Worm (Caenorhabditis elegans) whole organism, L2 larva: ENCODE results near the gene ctns-1.

Source experiments
- C34F6.9 ChIP-seq: fragments of 150-350 bp; optimal IDR thresholded peaks from 2 replicates; lab custom pipeline; 2014; ENCODE audit warnings: missing biosample characterization, missing genetic modification characterization
- F13H6.1 ChIP-seq: sonication (generic microtip); optimal IDR thresholded peaks from 2 replicates; lab custom pipeline; 2016; ENCODE audit warnings: missing genetic modification characterization, missing compliant biosample characterization
- R02D3.7 ChIP-seq: fragments of 150-350 bp; optimal IDR thresholded peaks from 2 replicates; lab custom pipeline; 2014; ENCODE audit warnings: missing biosample characterization, missing genetic modification characterization
- Y55F3AM.14 ChIP-seq: fragments of 200-800 bp; sonication (Bioruptor generic); optimal IDR thresholded peaks from 2 replicates; lab custom pipeline; 2018; ENCODE audit warnings: mild to moderate bottlenecking, missing genetic modification characterization, missing compliant biosample characterization
- ZK546.5 ChIP-seq: sonication (generic microtip); optimal IDR thresholded peaks from 2 replicates; lab custom pipeline; 2017; ENCODE audit warnings: missing biosample characterization, missing genetic modification characterization
- alr-1 ChIP-seq: fragments of 150-350 bp; optimal IDR thresholded peaks from 2 replicates; lab custom pipeline; 2014; ENCODE audit warnings: missing biosample characterization, missing genetic modification characterization
- aly-2 ChIP-seq: fragments of 150-350 bp; optimal IDR thresholded peaks from 2 replicates; lab custom pipeline; 2014; ENCODE audit warnings: missing biosample characterization, missing genetic modification characterization
- ama-1 ChIP-seq: fragments of 150-350 bp; optimal IDR thresholded peaks from 2 replicates; lab custom pipeline; 2018; ENCODE audit warnings: inconsistent platforms
- blmp-1 ChIP-seq: sonication (generic microtip); optimal IDR thresholded peaks from 2 replicates; lab custom pipeline; 2017; ENCODE audit warnings: missing genetic modification characterization, mild to moderate bottlenecking, missing compliant biosample characterization, antibody characterized with exemption, moderate library complexity; ENCODE audit not compliant: insufficient read depth
- ceh-16 ChIP-seq: fragments of 150-350 bp; optimal IDR thresholded peaks from 2 replicates; lab custom pipeline; 2014; ENCODE audit warnings: missing biosample characterization, missing genetic modification characterization
- ceh-82 ChIP-seq: fragments of 150-350 bp; optimal IDR thresholded peaks from 2 replicates; lab custom pipeline; 2014; ENCODE audit warnings: missing biosample characterization, missing genetic modification characterization
- crh-2 ChIP-seq: sonication (generic microtip); optimal IDR thresholded peaks from 2 replicates; lab custom pipeline; 2017; ENCODE audit warnings: missing biosample characterization, missing genetic modification characterization
- dmd-4 ChIP-seq: sonication (generic microtip); optimal IDR thresholded peaks from 2 replicates; lab custom pipeline; 2017; ENCODE audit warnings: missing biosample characterization, missing genetic modification characterization
- egl-27 ChIP-seq: sonication (generic microtip); optimal IDR thresholded peaks from 3 replicates; lab custom pipeline; 2017; ENCODE audit warnings: missing biosample characterization, missing genetic modification reagents, missing genetic modification characterization
- elt-1 ChIP-seq: fragments of 150-350 bp; optimal IDR thresholded peaks from 2 replicates; lab custom pipeline; 2014; ENCODE audit warnings: missing biosample characterization, missing genetic modification characterization
- elt-3 ChIP-seq: sonication (generic microtip); optimal IDR thresholded peaks from 2 replicates; lab custom pipeline; 2017; ENCODE audit warnings: missing biosample characterization, missing genetic modification characterization
- fos-1 ChIP-seq: fragments of 150-350 bp; optimal IDR thresholded peaks from 2 replicates; lab custom pipeline; 2014; ENCODE audit warnings: missing biosample characterization, missing genetic modification characterization
- gmeb-1 ChIP-seq: fragments of 150-350 bp; optimal IDR thresholded peaks from 2 replicates; lab custom pipeline; 2014; ENCODE audit warnings: missing biosample characterization, missing genetic modification characterization
- lin-11 ChIP-seq: fragments of 150-350 bp; sonication (generic microtip); optimal IDR thresholded peaks from 2 replicates; lab custom pipeline; 2014; ENCODE audit warnings: missing biosample characterization, missing genetic modification characterization, inconsistent platforms, mixed read lengths
- lin-13 ChIP-seq: fragments of 150-350 bp; optimal IDR thresholded peaks from 2 replicates; lab custom pipeline; 2014; ENCODE audit warnings: missing biosample characterization, missing genetic modification reagents, missing genetic modification characterization
- lin-39 ChIP-seq: fragments of 150-350 bp; optimal IDR thresholded peaks from 2 replicates; lab custom pipeline; 2014; ENCODE audit warnings: missing biosample characterization, missing genetic modification reagents, missing genetic modification characterization
- lsy-2 ChIP-seq, 2 experiments: fragments of 150-350 bp in 1 of 2; sonication (generic microtip) in 1 of 2; optimal IDR thresholded peaks; 2 replicates each; lab custom pipeline; 2014 to 2017; ENCODE audit warnings: missing biosample characterization in 2 of 2, missing genetic modification characterization in 2 of 2
- mab-5 ChIP-seq: fragments of 150-350 bp; optimal IDR thresholded peaks from 2 replicates; lab custom pipeline; 2014; ENCODE audit warnings: missing biosample characterization, missing genetic modification characterization
- mbf-1 ChIP-seq: sonication (generic microtip); optimal IDR thresholded peaks from 2 replicates; lab custom pipeline; 2017; ENCODE audit warnings: missing biosample characterization, missing genetic modification characterization
- mdl-1 ChIP-seq, 2 experiments: fragments of 150-350 bp in 1 of 2; sonication (generic microtip) in 1 of 2; optimal IDR thresholded peaks; 2 replicates each; lab custom pipeline; 2017; ENCODE audit warnings: missing biosample characterization in 2 of 2, missing genetic modification characterization in 2 of 2
- nhr-10 ChIP-seq: sonication (generic microtip); optimal IDR thresholded peaks from 2 replicates; lab custom pipeline; 2017; ENCODE audit warnings: missing biosample characterization, missing genetic modification characterization
- nhr-11 ChIP-seq: fragments of 150-350 bp; optimal IDR thresholded peaks from 2 replicates; lab custom pipeline; 2014; ENCODE audit warnings: missing biosample characterization, missing genetic modification characterization
- nhr-12 ChIP-seq: fragments of 150-350 bp; optimal IDR thresholded peaks from 2 replicates; lab custom pipeline; 2014; ENCODE audit warnings: missing biosample characterization, missing genetic modification characterization
- nhr-129 ChIP-seq: fragments of 150-350 bp; optimal IDR thresholded peaks from 2 replicates; lab custom pipeline; 2014; ENCODE audit warnings: missing biosample characterization, missing genetic modification characterization
- nhr-21 ChIP-seq: fragments of 150-350 bp; optimal IDR thresholded peaks from 2 replicates; lab custom pipeline; 2014; ENCODE audit warnings: missing biosample characterization, missing genetic modification characterization
- nhr-23 ChIP-seq: fragments of 150-350 bp; optimal IDR thresholded peaks from 2 replicates; lab custom pipeline; 2014; ENCODE audit warnings: missing biosample characterization, missing genetic modification reagents, missing genetic modification characterization
- nhr-237 ChIP-seq: fragments of 150-350 bp; optimal IDR thresholded peaks from 2 replicates; lab custom pipeline; 2014; ENCODE audit warnings: missing biosample characterization, missing genetic modification characterization
- nhr-25 ChIP-seq: fragments of 150-350 bp; sonication (generic microtip); optimal IDR thresholded peaks from 3 replicates; lab custom pipeline; 2014; ENCODE audit warnings: missing biosample characterization, missing genetic modification characterization
- nhr-6 ChIP-seq: fragments of 150-350 bp; optimal IDR thresholded peaks from 2 replicates; lab custom pipeline; 2014; ENCODE audit warnings: missing biosample characterization, missing genetic modification characterization
- nhr-77 ChIP-seq: fragments of 150-350 bp; optimal IDR thresholded peaks from 2 replicates; lab custom pipeline; 2014; ENCODE audit warnings: missing biosample characterization, missing genetic modification characterization
- peb-1 ChIP-seq: fragments of 150-350 bp; optimal IDR thresholded peaks from 2 replicates; lab custom pipeline; 2014; ENCODE audit warnings: missing biosample characterization, missing genetic modification characterization
- sem-4 ChIP-seq: fragments of 150-350 bp; optimal IDR thresholded peaks from 2 replicates; lab custom pipeline; 2014; ENCODE audit warnings: missing biosample characterization, missing genetic modification reagents, missing genetic modification characterization
- skn-1 ChIP-seq: sonication (generic microtip); optimal IDR thresholded peaks from 2 replicates; lab custom pipeline; 2017; ENCODE audit warnings: missing biosample characterization, missing genetic modification characterization
- sma-3 ChIP-seq: sonication (generic microtip); optimal IDR thresholded peaks from 2 replicates; lab custom pipeline; 2016; ENCODE audit warnings: missing genetic modification reagents, missing genetic modification characterization, missing compliant biosample characterization
- sma-9 ChIP-seq, 2 experiments: fragments of 150-350 bp in 1 of 2; sonication (generic microtip) in 1 of 2; optimal IDR thresholded peaks; 2 replicates each; lab custom pipeline; 2014 to 2016; ENCODE audit warnings: missing genetic modification characterization in 2 of 2, mild to moderate bottlenecking in 1 of 2, missing biosample characterization in 1 of 2, missing compliant biosample characterization in 1 of 2, missing genetic modification reagents in 1 of 2, moderate library complexity in 1 of 2
- snpc-4 ChIP-seq: fragments of 150-350 bp; optimal IDR thresholded peaks from 2 replicates; lab custom pipeline; 2014; ENCODE audit warnings: missing biosample characterization, missing genetic modification characterization
- unc-39 ChIP-seq: fragments of 150-350 bp; optimal IDR thresholded peaks from 2 replicates; lab custom pipeline; 2014; ENCODE audit warnings: missing biosample characterization, missing genetic modification characterization
- unc-55 ChIP-seq: fragments of 150-350 bp; sonication (generic microtip); optimal IDR thresholded peaks from 3 replicates; lab custom pipeline; 2014; ENCODE audit warnings: missing biosample characterization, missing genetic modification reagents, missing genetic modification characterization
- unc-62 ChIP-seq: fragments of 150-350 bp; optimal IDR thresholded peaks from 2 replicates; lab custom pipeline; 2014; ENCODE audit warnings: missing biosample characterization, missing genetic modification reagents, missing genetic modification characterization
- zag-1 ChIP-seq: fragments of 150-350 bp; optimal IDR thresholded peaks from 2 replicates; lab custom pipeline; 2014; ENCODE audit warnings: missing biosample characterization, missing genetic modification characterization
- ztf-1 ChIP-seq: fragments of 200-800 bp; sonication (Bioruptor generic); conservative IDR thresholded peaks from 2 replicates; pipeline ENCODE4 v1.3.6; 2022; ENCODE audit warnings: missing genetic modification characterization, missing compliant biosample characterization
- ztf-11 ChIP-seq: sonication (generic microtip); optimal IDR thresholded peaks from 2 replicates; lab custom pipeline; 2017; ENCODE audit warnings: missing biosample characterization, missing genetic modification characterization
- ztf-4 ChIP-seq: fragments of 150-350 bp; optimal IDR thresholded peaks from 2 replicates; lab custom pipeline; 2014; ENCODE audit warnings: missing biosample characterization, missing genetic modification characterization

ctns-1 gene

DNA sequence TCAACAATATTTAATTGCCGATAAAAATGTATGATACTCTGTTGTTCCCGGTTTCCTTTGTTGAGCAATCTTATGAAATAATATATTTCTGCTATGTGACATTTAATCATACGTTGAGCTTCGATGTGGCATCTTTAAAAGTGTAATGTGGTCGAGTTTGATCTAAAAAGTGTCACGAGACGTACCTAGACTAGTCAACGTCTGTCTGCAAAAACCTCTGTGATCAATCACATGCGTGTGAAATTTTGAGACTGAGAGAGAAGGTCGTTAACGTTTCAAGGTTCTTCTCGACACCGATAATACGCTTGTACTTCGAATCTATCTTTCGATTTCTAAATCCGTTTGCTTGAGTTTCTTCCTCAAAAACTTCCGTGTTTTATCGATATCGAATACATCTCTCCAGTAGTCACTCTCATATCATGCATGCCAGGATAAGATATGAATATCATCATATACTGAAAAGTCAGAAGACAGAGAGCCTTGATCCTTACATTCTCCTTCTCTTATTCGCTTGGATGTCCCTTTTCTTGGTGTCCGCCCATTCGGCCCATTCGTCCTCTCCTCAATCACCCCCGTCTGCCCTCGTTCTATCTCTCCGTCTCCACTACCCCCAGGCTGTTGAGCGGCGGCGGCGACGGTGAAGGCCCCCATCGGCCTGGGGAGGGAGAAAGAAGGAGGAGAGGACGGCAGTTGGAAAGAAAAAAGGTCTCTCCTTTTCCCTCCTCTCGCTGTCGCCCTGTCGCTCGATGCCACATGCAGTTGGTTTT, 8.3 kb downstream of the ctns-1 start:
- TF ChIP-seq sma-9 (GFP tag; optimal IDR thresholded peaks at IDR 0.05; lab: Kevin White, UChicago) (peak; percentile 95), sma-9 (tag; optimal IDR thresholded peaks at IDR 0.05; lab: Kevin White, UChicago) (no peak), aly-2 (tag; lab: Kevin White, UChicago) (no peak), lsy-2 (tag; optimal IDR thresholded peaks at IDR 0.05; lab: Kevin White, UChicago) (peak; percentile 34 to 44), zag-1 (tag; lab: Kevin White, UChicago) (no peak), nhr-11 (tag; lab: Kevin White, UChicago) (no peak), elt-1 (no peak), C34F6.9 (tag; lab: Kevin White, UChicago) (peak; percentile 45), lin-13 (GFP tag; lab: Kevin White, UChicago) (peak; percentile 1), crh-2 (tag; lab: Kevin White, UChicago) (peak; percentile 81), ceh-16 (tag; lab: Kevin White, UChicago) (peak; percentile 58), mdl-1 (tag; optimal IDR thresholded peaks at IDR 0.05; lab: Kevin White, UChicago) (no peak), lin-39 (tag; lab: Kevin White, UChicago) (no peak), nhr-237 (tag; lab: Kevin White, UChicago) (no peak), unc-62 (GFP tag; lab: Kevin White, UChicago) (peak; percentile 36), R02D3.7 (no peak), nhr-25 (tag; lab: Kevin White, UChicago) (peak; percentile 92), snpc-4 (tag; lab: Kevin White, UChicago) (no peak), elt-3 (tag; lab: Kevin White, UChicago) (no peak), blmp-1 (tag; lab: Kevin White, UChicago) (peak; percentile 6), ztf-1 (GFP tag; lab: Robert Waterston, UW) (no peak), nhr-21 (tag; lab: Kevin White, UChicago) (peak; percentile 63), sem-4 (tag; lab: Kevin White, UChicago) (peak; percentile 56), nhr-12 (tag; lab: Kevin White, UChicago) (no peak), ztf-4 (tag; lab: Kevin White, UChicago) (peak; percentile 45), sma-3 (peak; percentile 40), nhr-6 (tag; lab: Kevin White, UChicago) (peak; percentile 84), F13H6.1 (peak; percentile 64), skn-1 (tag; lab: Kevin White, UChicago) (no peak), nhr-23 (no peak), dmd-4 (tag; lab: Kevin White, UChicago) (no peak), nhr-10 (no peak), fos-1 (tag; lab: Kevin White, UChicago) (peak; percentile 29), mbf-1 (tag; lab: Kevin White, UChicago) (no peak), mab-5 (tag; lab: Kevin White, UChicago) (no peak), unc-39 (tag; lab: Kevin White, UChicago) (no peak), ZK546.5 (no peak), peb-1 (tag; lab: Kevin White, UChicago) (no peak), egl-27 (peak; percentile 20), alr-1 (tag; lab: Kevin White, UChicago) (no peak), lin-11 (tag; lab: Kevin White, UChicago) (no peak), nhr-129 (tag; lab: Kevin White, UChicago) (peak; percentile 99), ama-1 (no peak), ceh-82 (tag; lab: Kevin White, UChicago) (no peak), ztf-11 (no peak), Y55F3AM.14 (no peak), nhr-77 (no peak), gmeb-1 (tag; lab: Kevin White, UChicago) (peak; percentile 26), unc-55 (GFP tag; lab: Kevin White, UChicago) (peak; percentile 44)
